Worm (Caenorhabditis elegans) whole organism, mixed stage, embryonic: ENCODE measurements around the gene ZK1128.7.
A peak's percentile ranks its signal among the peaks of the same experiment; 100 is the strongest.

Source experiments
- ceh-39 ChIP-seq: fragments of 150-350 bp; optimal IDR thresholded peaks from 2 replicates; lab custom pipeline; 2014; ENCODE audit warnings: missing biosample characterization, missing genetic modification characterization
- ces-1 ChIP-seq: fragments of 150-350 bp; optimal IDR thresholded peaks from 2 replicates; lab custom pipeline; 2014; ENCODE audit warnings: missing biosample characterization, missing genetic modification reagents, missing genetic modification characterization
- lsy-2 ChIP-seq: fragments of 150-350 bp; optimal IDR thresholded peaks from 2 replicates; lab custom pipeline; 2014; ENCODE audit warnings: missing biosample characterization, missing genetic modification characterization
- mep-1 ChIP-seq: fragments of 150-350 bp; optimal IDR thresholded peaks from 2 replicates; lab custom pipeline; 2017; ENCODE audit warnings: missing biosample characterization, missing genetic modification reagents, missing genetic modification characterization, inconsistent platforms
- nhr-237 ChIP-seq: fragments of 150-350 bp; optimal IDR thresholded peaks from 2 replicates; lab custom pipeline; 2014; ENCODE audit warnings: missing biosample characterization, missing genetic modification characterization
- tbx-8 ChIP-seq: fragments of 200-800 bp; sonication (Bioruptor generic); optimal IDR thresholded peaks from 2 replicates; lab custom pipeline; 2018; ENCODE audit warnings: mild to moderate bottlenecking, missing genetic modification characterization, moderate library complexity, missing compliant biosample characterization
- unc-120 ChIP-seq: sonication (generic microtip); optimal IDR thresholded peaks from 2 replicates; lab custom pipeline; 2017; ENCODE audit warnings: missing genetic modification characterization, missing compliant biosample characterization; ENCODE audit not compliant: poor library complexity, severe bottlenecking
- ztf-11 ChIP-seq: fragments of 150-350 bp; optimal IDR thresholded peaks from 2 replicates; lab custom pipeline; 2014; ENCODE audit warnings: missing biosample characterization, missing genetic modification characterization

DNA sequence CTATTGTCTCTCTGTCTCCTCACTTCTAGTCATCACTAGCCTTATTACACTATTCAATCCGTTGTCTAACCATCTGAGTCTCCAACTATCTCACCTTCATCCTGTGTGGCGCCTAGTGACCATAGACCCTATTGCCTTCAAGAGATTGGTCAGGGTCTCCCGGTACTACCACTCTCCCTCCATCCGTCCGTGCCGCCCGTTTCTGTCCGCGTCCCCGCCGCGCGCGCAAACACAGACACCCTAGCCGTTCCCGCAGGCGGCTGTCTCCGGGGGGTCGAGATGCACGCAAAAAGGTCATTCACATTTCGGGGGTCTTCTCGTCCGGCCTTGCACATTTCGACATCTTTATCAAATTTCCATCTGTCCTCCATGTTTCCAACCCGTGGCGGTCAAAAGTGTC is 42.3 kb upstream of the ZK1128.7 start:
- TF ChIP-seq ceh-39 (tag; lab: Kevin White, UChicago): no peak
- TF ChIP-seq lsy-2 (tag; lab: Kevin White, UChicago): peak; percentile 21
- TF ChIP-seq mep-1: no peak
- TF ChIP-seq nhr-237 (tag; lab: Kevin White, UChicago): no peak
- no peak for TF ChIP-seq ztf-11 (tag; lab: Kevin White, UChicago)
- no peak for TF ChIP-seq ces-1 (GFP tag; lab: Kevin White, UChicago)
- TF ChIP-seq tbx-8 (GFP tag; lab: Kevin White, UChicago): no peak
- TF ChIP-seq unc-120 (tag; lab: Kevin White, UChicago): peak; percentile 56
